Fruit fly (Drosophila melanogaster) whole organism, embryonic: ENCODE results near the gene Dhps.

ENCODE experiments used
- Adf1 ChIP-seq: fragments of 200-800 bp; sonication (Bioruptor generic); IDR thresholded peaks from 2 replicates; pipeline ENCODE4 v1.3.6; 2022; ENCODE audit warnings: missing biosample characterization, missing genetic modification characterization
- Atf6 ChIP-seq: fragments of 200-800 bp; sonication (Bioruptor generic); IDR thresholded peaks from 2 replicates; pipeline ENCODE4 v1.3.6; 2022; ENCODE audit warnings: missing biosample characterization, missing genetic modification characterization
- B-H2 ChIP-seq: fragments of 200-800 bp; sonication (Bioruptor generic); optimal IDR thresholded peaks from 2 replicates; lab custom pipeline; 2018; ENCODE audit warnings: missing biosample characterization, mild to moderate bottlenecking, missing genetic modification characterization
- CG11093 ChIP-seq: fragments of 200-800 bp; sonication (Bioruptor generic); IDR thresholded peaks from 3 replicates; pipeline ENCODE4 v1.3.6; 2022; ENCODE audit warnings: missing biosample characterization, missing genetic modification characterization
- CG11247 ChIP-seq: fragments of 200-800 bp; sonication (Bioruptor generic); IDR thresholded peaks from 2 replicates; pipeline ENCODE4 v1.3.6; 2022; ENCODE audit warnings: missing biosample characterization, missing genetic modification characterization
- CG12236 ChIP-seq: fragments of 200-800 bp; sonication (Bioruptor generic); optimal IDR thresholded peaks from 2 replicates; lab custom pipeline; 2016; ENCODE audit warnings: missing biosample characterization, missing genetic modification characterization
- CG1233 ChIP-seq: fragments of 200-800 bp; sonication (Bioruptor generic); optimal IDR thresholded peaks from 4 replicates; lab custom pipeline; 2018; ENCODE audit warnings: missing biosample characterization, mild to moderate bottlenecking, missing genetic modification characterization
- CG14441 ChIP-seq: fragments of 200-800 bp; sonication (Bioruptor generic); IDR thresholded peaks from 2 replicates; pipeline ENCODE4 v1.3.6; 2022; ENCODE audit warnings: missing biosample characterization, missing genetic modification characterization
- CG18011 ChIP-seq: fragments of 200-800 bp; sonication (Bioruptor generic); optimal IDR thresholded peaks from 2 replicates; lab custom pipeline; 2017; ENCODE audit warnings: missing biosample characterization, missing genetic modification characterization, mild to moderate bottlenecking, moderate library complexity, missing genotype
- CG1832 ChIP-seq: fragments of 200-800 bp; sonication (Bioruptor generic); optimal IDR thresholded peaks from 2 replicates; lab custom pipeline; 2017; ENCODE audit warnings: missing biosample characterization, mild to moderate bottlenecking, missing genetic modification characterization, inconsistent platforms
- CG18764 ChIP-seq: fragments of 200-800 bp; sonication (Bioruptor generic); optimal IDR thresholded peaks from 3 replicates; lab custom pipeline; 2016; ENCODE audit warnings: missing biosample characterization, missing genetic modification characterization
- CG2116 ChIP-seq: fragments of 200-800 bp; sonication (Bioruptor generic); optimal IDR thresholded peaks from 3 replicates; lab custom pipeline; 2018; ENCODE audit warnings: missing biosample characterization, mild to moderate bottlenecking, missing genetic modification characterization
- CG34376 ChIP-seq: fragments of 200-800 bp; sonication (Bioruptor generic); optimal IDR thresholded peaks from 2 replicates; lab custom pipeline; 2018; ENCODE audit warnings: missing biosample characterization, mild to moderate bottlenecking, missing genetic modification characterization
- CG3995 ChIP-seq: fragments of 200-800 bp; sonication (Bioruptor generic); optimal IDR thresholded peaks from 3 replicates; lab custom pipeline; 2016; ENCODE audit warnings: missing biosample characterization, missing genetic modification characterization
- CG42726 ChIP-seq: fragments of 200-800 bp; sonication (Bioruptor generic); IDR thresholded peaks from 2 replicates; pipeline ENCODE4 v1.3.6; 2022; ENCODE audit warnings: missing biosample characterization, missing genetic modification characterization; ENCODE audit not compliant: partially characterized antibody
- CG5180 ChIP-seq: fragments of 200-800 bp; sonication (Bioruptor generic); optimal IDR thresholded peaks from 3 replicates; lab custom pipeline; 2017; ENCODE audit warnings: missing biosample characterization, missing genetic modification characterization, mild to moderate bottlenecking, moderate library complexity, missing genetic modification reagents
- CG6175 ChIP-seq: fragments of 200-800 bp; sonication (Bioruptor generic); IDR thresholded peaks from 3 replicates; pipeline ENCODE4 v1.3.6; 2022; ENCODE audit warnings: missing biosample characterization, missing genetic modification characterization
- CG6272 ChIP-seq: fragments of 200-800 bp; sonication (Bioruptor generic); IDR thresholded peaks from 2 replicates; pipeline ENCODE4 v1.3.6; 2022; ENCODE audit warnings: missing biosample characterization, missing genetic modification characterization
- CG8089 ChIP-seq: fragments of 200-800 bp; sonication (Bioruptor generic); optimal IDR thresholded peaks from 3 replicates; lab custom pipeline; 2016; ENCODE audit warnings: missing biosample characterization, missing genetic modification characterization
- CG9817 ChIP-seq: fragments of 200-800 bp; sonication (Bioruptor generic); optimal IDR thresholded peaks from 2 replicates; lab custom pipeline; 2018; ENCODE audit warnings: missing biosample characterization, mild to moderate bottlenecking, missing genetic modification characterization, moderate library complexity
- CHES-1-like ChIP-seq: fragments of 200-800 bp; sonication (Bioruptor generic); optimal IDR thresholded peaks from 2 replicates; lab custom pipeline; 2016; ENCODE audit warnings: missing biosample characterization, missing genetic modification characterization
- Dek ChIP-seq: fragments of 200-800 bp; sonication (Bioruptor generic); optimal IDR thresholded peaks from 3 replicates; lab custom pipeline; 2019; ENCODE audit warnings: missing biosample characterization, mild to moderate bottlenecking, missing genetic modification characterization, moderate library complexity
- E2f1 ChIP-seq: fragments of 200-800 bp; sonication (Bioruptor generic); IDR thresholded peaks from 2 replicates; pipeline ENCODE4 v1.3.6; 2022; ENCODE audit warnings: missing biosample characterization, missing genetic modification characterization
- Gsc ChIP-seq: fragments of 200-800 bp; sonication (Bioruptor generic); IDR thresholded peaks from 2 replicates; pipeline ENCODE4 v1.3.6; 2022; ENCODE audit warnings: missing biosample characterization, missing genetic modification characterization
- Optix ChIP-seq: fragments of 200-800 bp; sonication (Bioruptor generic); IDR thresholded peaks from 3 replicates; pipeline ENCODE4 v1.3.6; 2022; ENCODE audit warnings: missing biosample characterization, missing genetic modification characterization
- PHDP ChIP-seq: fragments of 200-800 bp; sonication (Bioruptor generic); optimal IDR thresholded peaks from 3 replicates; lab custom pipeline; 2018; ENCODE audit warnings: missing biosample characterization, mild to moderate bottlenecking, missing genetic modification characterization, moderate library complexity
- Rfx ChIP-seq: fragments of 200-800 bp; sonication (Bioruptor generic); IDR thresholded peaks from 2 replicates; pipeline ENCODE4 v1.3.6; 2022; ENCODE audit warnings: missing biosample characterization, missing genetic modification characterization
- Rx ChIP-seq: fragments of 200-800 bp; sonication (Bioruptor generic); IDR thresholded peaks from 2 replicates; pipeline ENCODE4 v1.3.6; 2022; ENCODE audit warnings: missing biosample characterization, missing genetic modification characterization
- Side ChIP-seq: fragments of 200-800 bp; sonication (Bioruptor generic); optimal IDR thresholded peaks from 2 replicates; lab custom pipeline; 2016; ENCODE audit warnings: missing biosample characterization, missing genetic modification characterization
- Sox102F ChIP-seq: fragments of 200-800 bp; sonication (Bioruptor generic); optimal IDR thresholded peaks from 2 replicates; lab custom pipeline; 2018; ENCODE audit warnings: missing biosample characterization, mild to moderate bottlenecking, missing genetic modification characterization, moderate library complexity
- TFAM ChIP-seq: fragments of 200-800 bp; sonication (Bioruptor generic); optimal IDR thresholded peaks from 2 replicates; lab custom pipeline; 2017; ENCODE audit warnings: missing biosample characterization, missing genetic modification characterization, inconsistent platforms
- Xrp1 ChIP-seq: fragments of 200-800 bp; sonication (Bioruptor generic); IDR thresholded peaks from 2 replicates; pipeline ENCODE4 v1.3.6; 2022; ENCODE audit warnings: missing biosample characterization, missing genetic modification characterization
- YL-1 ChIP-seq: fragments of 200-800 bp; sonication (Bioruptor generic); optimal IDR thresholded peaks from 3 replicates; lab custom pipeline; 2017; ENCODE audit warnings: missing biosample characterization, mild to moderate bottlenecking, missing genetic modification characterization
- al ChIP-seq: fragments of 200-800 bp; sonication (Bioruptor generic); IDR thresholded peaks from 2 replicates; pipeline ENCODE4 v1.3.6; 2022; ENCODE audit warnings: missing biosample characterization, missing genetic modification characterization
- ash1 ChIP-seq: fragments of 200-800 bp; sonication (Bioruptor generic); optimal IDR thresholded peaks from 2 replicates; lab custom pipeline; 2018; ENCODE audit warnings: missing biosample characterization, mild to moderate bottlenecking, missing genetic modification characterization
- chm ChIP-seq: fragments of 200-800 bp; sonication (Bioruptor generic); IDR thresholded peaks from 2 replicates; pipeline ENCODE4 v1.3.6; 2022; ENCODE audit warnings: missing biosample characterization, missing genetic modification characterization
- chn ChIP-seq: fragments of 200-800 bp; sonication (Bioruptor generic); optimal IDR thresholded peaks from 2 replicates; lab custom pipeline; 2016; ENCODE audit warnings: missing biosample characterization, missing genetic modification characterization
- crc ChIP-seq: fragments of 200-800 bp; sonication (Bioruptor generic); optimal IDR thresholded peaks from 2 replicates; lab custom pipeline; 2016; ENCODE audit warnings: missing biosample characterization, missing genetic modification characterization
- dmrt11E ChIP-seq: fragments of 200-800 bp; sonication (Bioruptor generic); optimal IDR thresholded peaks from 3 replicates; lab custom pipeline; 2018; ENCODE audit warnings: missing biosample characterization, mild to moderate bottlenecking, missing genetic modification characterization, moderate library complexity
- gem ChIP-seq: fragments of 200-800 bp; sonication (Bioruptor generic); optimal IDR thresholded peaks from 2 replicates; lab custom pipeline; 2019; ENCODE audit warnings: missing biosample characterization, mild to moderate bottlenecking, missing genetic modification characterization, moderate library complexity
- her ChIP-seq: fragments of 200-800 bp; sonication (Bioruptor generic); optimal IDR thresholded peaks from 2 replicates; lab custom pipeline; 2016; ENCODE audit warnings: missing biosample characterization, missing genetic modification characterization
- p53 ChIP-seq: fragments of 200-800 bp; sonication (Bioruptor generic); optimal IDR thresholded peaks from 2 replicates; lab custom pipeline; 2016; ENCODE audit warnings: missing biosample characterization, missing genetic modification characterization
- pita ChIP-seq: fragments of 200-800 bp; sonication (Bioruptor generic); optimal IDR thresholded peaks from 2 replicates; lab custom pipeline; 2017; ENCODE audit warnings: missing biosample characterization, mild to moderate bottlenecking, missing genetic modification characterization
- sens-2 ChIP-seq: fragments of 200-800 bp; sonication (Bioruptor generic); IDR thresholded peaks from 2 replicates; pipeline ENCODE4 v1.3.6; 2022; ENCODE audit warnings: missing biosample characterization, missing genetic modification characterization
- slbo ChIP-seq: fragments of 200-800 bp; sonication (Bioruptor generic); IDR thresholded peaks from 2 replicates; pipeline ENCODE4 v1.3.6; 2022; ENCODE audit warnings: missing biosample characterization, missing genetic modification characterization
- slou ChIP-seq: fragments of 200-800 bp; sonication (Bioruptor generic); optimal IDR thresholded peaks from 3 replicates; lab custom pipeline; 2016; ENCODE audit warnings: missing biosample characterization, missing genetic modification characterization
- tio ChIP-seq: fragments of 200-800 bp; sonication (Bioruptor generic); optimal IDR thresholded peaks from 2 replicates; lab custom pipeline; 2017; ENCODE audit warnings: missing biosample characterization, missing genetic modification characterization, inconsistent platforms
- yki ChIP-seq: fragments of >200 bp; optimal IDR thresholded peaks from 3 replicates; lab custom pipeline; 2018
- zen2 ChIP-seq: fragments of 200-800 bp; sonication (Bioruptor generic); IDR thresholded peaks from 3 replicates; pipeline ENCODE4 v1.3.6; 2022; ENCODE audit warnings: missing biosample characterization, missing genetic modification characterization; ENCODE audit not compliant: partially characterized antibody

Gene Dhps

DNA sequence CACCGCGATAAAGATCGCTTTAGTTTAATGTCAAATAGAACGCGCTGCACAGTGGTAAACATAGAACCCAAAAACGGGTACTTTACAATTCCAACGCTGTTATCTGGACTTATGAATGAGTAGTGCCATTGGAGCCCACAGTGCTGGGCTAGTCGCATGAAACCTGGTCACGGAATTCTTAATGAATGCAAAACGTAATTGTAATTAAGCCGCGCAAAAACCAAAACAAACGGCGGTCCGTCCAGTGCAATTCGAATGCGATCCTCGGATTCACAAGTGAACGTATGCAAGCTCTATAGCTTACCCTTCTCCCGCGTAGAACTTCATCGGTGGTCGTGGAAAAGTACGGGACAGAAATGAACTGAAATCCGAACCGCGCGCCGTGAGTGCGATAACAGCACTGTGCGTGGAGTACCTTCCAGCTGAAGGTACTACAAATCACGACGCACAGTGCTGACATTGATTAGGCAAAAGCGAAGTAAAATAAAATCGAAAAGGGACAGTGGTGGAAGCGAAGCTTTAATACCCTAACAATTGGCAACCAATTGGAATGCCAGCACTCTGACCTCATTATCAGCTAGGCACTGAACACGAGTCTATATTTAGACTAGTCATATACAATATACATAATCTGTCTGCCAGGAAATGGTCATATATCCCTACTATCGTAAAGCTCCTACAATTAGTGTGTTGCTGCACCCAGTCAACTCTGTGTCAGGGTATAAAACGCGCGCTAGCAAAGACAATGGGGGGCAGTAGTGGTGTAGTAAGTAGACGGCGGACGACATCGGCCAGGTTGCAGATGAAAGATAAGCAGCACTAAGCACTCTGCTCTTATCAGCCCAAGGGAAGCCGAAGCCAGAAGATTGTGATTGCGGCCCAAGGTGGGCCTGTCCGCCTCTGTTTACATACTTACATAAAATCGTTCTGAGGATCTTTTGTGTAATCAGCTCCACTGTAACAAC lies 12.5 kb upstream of the Dhps start (continued):
- no peak for TF ChIP-seq slou (GFP tag; lab: Kevin White, UChicago)
- no peak for TF ChIP-seq YL-1
- TF ChIP-seq ash1, result no peak
- TF ChIP-seq Adf1 (GFP tag; lab: Robert Waterston, UW), result no peak
- TF ChIP-seq Gsc (GFP tag; lab: Robert Waterston, UW), result peak; percentile 30; the same call in 1 of the 2 replicates
- peak; percentile 65 for TF ChIP-seq Side (GFP tag; lab: Kevin White, UChicago)
- TF ChIP-seq CG1832 (GFP tag; lab: Kevin White, UChicago), result no peak
- no peak; the same call in 1 of the 2 replicates for TF ChIP-seq al (GFP tag; lab: Robert Waterston, UW)
- TF ChIP-seq Rfx (GFP tag; lab: Robert Waterston, UW), result 0 out of 2 replicates have a peak, but pooled peaks have one; percentile 37
- TF ChIP-seq CG12236 (GFP tag; lab: Kevin White, UChicago), result no peak
- peak; percentile 39 for TF ChIP-seq tio (GFP tag; lab: Kevin White, UChicago)
- peak; percentile 60 for TF ChIP-seq CG14441 (GFP tag; lab: Robert Waterston, UW)
- peak; percentile 35 for TF ChIP-seq CG8089
- peak; percentile 41; the same call in 1 of the 2 replicates for TF ChIP-seq Xrp1 (GFP tag; lab: Robert Waterston, UW)
- peak; percentile 2 for TF ChIP-seq her
- TF ChIP-seq CG3995, result peak; percentile 68
- TF ChIP-seq zen2, result no peak
- no peak for TF ChIP-seq crc (GFP tag; lab: Kevin White, UChicago)
- TF ChIP-seq TFAM, result no peak
- no peak for TF ChIP-seq chm (GFP tag; lab: Robert Waterston, UW)
- TF ChIP-seq dmrt11E, result no peak
- peak; percentile 52 for TF ChIP-seq E2f1 (GFP tag; lab: Robert Waterston, UW)
- peak; percentile 47 for TF ChIP-seq CG9817 (tag; lab: Kevin White, UChicago)
- peak; percentile 86 for TF ChIP-seq sens-2 (GFP tag; lab: Robert Waterston, UW)
- peak; percentile 12 for TF ChIP-seq CG5180 (GFP tag; lab: Kevin White, UChicago)
- TF ChIP-seq CG18011 (GFP tag; lab: Kevin White, UChicago), result peak; percentile 26
- peak; percentile 46; the same call in 1 of the 2 replicates for TF ChIP-seq CG6272 (GFP tag; lab: Robert Waterston, UW)
- no peak for TF ChIP-seq pita (GFP tag; lab: Kevin White, UChicago)
- TF ChIP-seq Atf6, result peak; percentile 67
- TF ChIP-seq Optix (GFP tag; lab: Robert Waterston, UW), result peak; percentile 56; the same call in 1 of the 3 replicates
- no peak for TF ChIP-seq B-H2 (GFP tag; lab: Kevin White, UChicago)
- no peak for TF ChIP-seq CG18764 (GFP tag; lab: Kevin White, UChicago)
- TF ChIP-seq CG11247 (GFP tag; lab: Robert Waterston, UW), result no peak
- peak; percentile 62 for TF ChIP-seq Sox102F (GFP tag; lab: Kevin White, UChicago)
- peak; percentile 97 for TF ChIP-seq CG34376 (GFP tag; lab: Kevin White, UChicago)
- no peak for TF ChIP-seq yki (lab: Kevin White, UChicago)
- peak; percentile 11 for TF ChIP-seq PHDP (tag; lab: Kevin White, UChicago)
- no peak for TF ChIP-seq CG42726 (GFP tag; lab: Robert Waterston, UW)
- no peak for TF ChIP-seq CG11093
- 0 out of 3 replicates have a peak, but pooled peaks have one; percentile 44 for TF ChIP-seq CG6175 (GFP tag; lab: Robert Waterston, UW)
- peak; percentile 69 for TF ChIP-seq slbo
- TF ChIP-seq CG1233, result no peak
- TF ChIP-seq gem, result peak; percentile 62
- peak; percentile 18 for TF ChIP-seq p53 (GFP tag; lab: Kevin White, UChicago)
- TF ChIP-seq Dek (tag; lab: Kevin White, UChicago), result peak; percentile 17
- TF ChIP-seq CHES-1-like (GFP tag; lab: Kevin White, UChicago), result peak; percentile 44
- no peak for TF ChIP-seq CG2116 (GFP tag; lab: Kevin White, UChicago)
- no peak for TF ChIP-seq Rx (GFP tag; lab: Robert Waterston, UW)
- peak; percentile 26 for TF ChIP-seq chn (GFP tag; lab: Kevin White, UChicago)
